Fruit fly (Drosophila melanogaster) whole organism, embryonic: ENCODE data around the gene CG43233.
A peak's percentile ranks its signal among the peaks of the same experiment; 100 is the strongest.

Experiments
- Bdp1 ChIP-seq: fragments of 200-800 bp; sonication (Bioruptor generic); optimal IDR thresholded peaks from 3 replicates; lab custom pipeline; 2016; ENCODE audit warnings: missing biosample characterization, missing genetic modification characterization
- CG10267 ChIP-seq: fragments of 200-800 bp; sonication (Bioruptor generic); optimal IDR thresholded peaks from 2 replicates; lab custom pipeline; 2018; ENCODE audit warnings: missing biosample characterization, mild to moderate bottlenecking, missing genetic modification characterization, moderate library complexity
- CG11696 ChIP-seq: fragments of 200-800 bp; sonication (Bioruptor generic); IDR thresholded peaks from 2 replicates; pipeline ENCODE4 v1.3.6; 2022; ENCODE audit warnings: missing biosample characterization, missing genetic modification characterization
- CG13894 ChIP-seq: fragments of 200-800 bp; sonication (Bioruptor generic); optimal IDR thresholded peaks from 3 replicates; lab custom pipeline; 2018; ENCODE audit warnings: missing biosample characterization, mild to moderate bottlenecking, missing genetic modification characterization, moderate library complexity
- CG14050 ChIP-seq: fragments of 200-800 bp; sonication (Bioruptor generic); IDR thresholded peaks from 3 replicates; pipeline ENCODE4 v1.3.6; 2022; ENCODE audit warnings: missing biosample characterization, missing genetic modification characterization
- CG1603 ChIP-seq: fragments of 200-800 bp; sonication (Bioruptor generic); optimal IDR thresholded peaks from 2 replicates; lab custom pipeline; 2019; ENCODE audit warnings: missing biosample characterization, mild to moderate bottlenecking, missing genetic modification characterization, moderate library complexity
- CG17186 ChIP-seq: fragments of 200-800 bp; sonication (Bioruptor generic); optimal IDR thresholded peaks from 3 replicates; lab custom pipeline; 2017; ENCODE audit warnings: missing biosample characterization, missing genetic modification reagents, missing genetic modification characterization
- CG2199 ChIP-seq: fragments of 200-800 bp; sonication (Bioruptor generic); IDR thresholded peaks from 3 replicates; pipeline ENCODE4 v1.3.6; 2022; ENCODE audit warnings: missing biosample characterization, missing genetic modification characterization
- CG33213 ChIP-seq: fragments of 200-800 bp; sonication (Bioruptor generic); optimal IDR thresholded peaks from 3 replicates; lab custom pipeline; 2016; ENCODE audit warnings: missing biosample characterization, missing genetic modification characterization
- CG3726 ChIP-seq: fragments of 200-800 bp; sonication (Bioruptor generic); IDR thresholded peaks from 3 replicates; pipeline ENCODE4, ENCODE4 v1.3.6; 2022; ENCODE audit warnings: missing biosample characterization, missing genetic modification characterization
- CG7928 ChIP-seq: fragments of 200-800 bp; sonication (Bioruptor generic); optimal IDR thresholded peaks from 2 replicates; lab custom pipeline; 2017; ENCODE audit warnings: missing biosample characterization, mild to moderate bottlenecking, missing genetic modification characterization
- CG8359 ChIP-seq: fragments of 200-800 bp; sonication (Bioruptor generic); optimal IDR thresholded peaks from 2 replicates; lab custom pipeline; 2017; ENCODE audit warnings: missing biosample characterization, mild to moderate bottlenecking, missing genetic modification characterization, borderline replicate concordance
- CG9797 ChIP-seq: fragments of 200-800 bp; sonication (Bioruptor generic); optimal IDR thresholded peaks from 3 replicates; lab custom pipeline; 2018; ENCODE audit warnings: missing biosample characterization, mild to moderate bottlenecking, missing genetic modification characterization
- Chrac-16 ChIP-seq: fragments of 200-800 bp; sonication (Bioruptor generic); optimal IDR thresholded peaks from 3 replicates; lab custom pipeline; 2016; ENCODE audit warnings: missing biosample characterization, missing genetic modification characterization
- Dad ChIP-seq: fragments of 200-800 bp; sonication (Bioruptor generic); optimal IDR thresholded peaks from 3 replicates; lab custom pipeline; 2016; ENCODE audit warnings: missing biosample characterization, missing genetic modification characterization
- Fer2 ChIP-seq: fragments of 200-800 bp; sonication (Bioruptor generic); optimal IDR thresholded peaks from 2 replicates; lab custom pipeline; 2018; ENCODE audit warnings: missing biosample characterization, mild to moderate bottlenecking, missing genetic modification characterization, moderate library complexity
- HLH54F ChIP-seq: fragments of 200-800 bp; sonication (Bioruptor generic); optimal IDR thresholded peaks from 3 replicates; lab custom pipeline; 2016; ENCODE audit warnings: missing biosample characterization, missing genetic modification characterization
- Hmr ChIP-seq: fragments of 200-800 bp; sonication (Bioruptor generic); optimal IDR thresholded peaks from 3 replicates; lab custom pipeline; 2017; ENCODE audit warnings: mild to moderate bottlenecking, missing biosample characterization, missing genetic modification reagents, missing genetic modification characterization
- Lpt ChIP-seq: fragments of >200 bp; optimal IDR thresholded peaks from 2 replicates; lab custom pipeline; 2018; ENCODE audit warnings: missing biosample characterization, missing genetic modification characterization
- Med ChIP-seq: fragments of 200-800 bp; sonication (Bioruptor generic); peaks from one replicate; lab custom pipeline; 2016; ENCODE audit warnings: missing biosample characterization, missing genetic modification characterization, mild to moderate bottlenecking, inconsistent platforms, moderate library complexity
- Meics ChIP-seq: fragments of 200-800 bp; sonication (Bioruptor generic); optimal IDR thresholded peaks from 2 replicates; lab custom pipeline; 2017; ENCODE audit warnings: missing biosample characterization, mild to moderate bottlenecking, missing genetic modification characterization
- NfI ChIP-seq: fragments of 200-800 bp; sonication (Bioruptor generic); optimal IDR thresholded peaks from 3 replicates; lab custom pipeline; 2018; ENCODE audit warnings: missing biosample characterization, mild to moderate bottlenecking, missing genetic modification characterization, moderate library complexity
- Optix ChIP-seq: fragments of 200-800 bp; sonication (Bioruptor generic); IDR thresholded peaks from 3 replicates; pipeline ENCODE4 v1.3.6; 2022; ENCODE audit warnings: missing biosample characterization, missing genetic modification characterization
- Pdp1 ChIP-seq, 2 experiments: fragments of 200-800 bp; sonication (Bioruptor generic); optimal IDR thresholded peaks; 3 replicates each; lab custom pipeline; 2016; ENCODE audit warnings: missing biosample characterization in 2 of 2, missing genetic modification characterization in 2 of 2, mild to moderate bottlenecking in 1 of 2, moderate library complexity in 1 of 2
- Rfx ChIP-seq: fragments of 200-800 bp; sonication (Bioruptor generic); IDR thresholded peaks from 2 replicates; pipeline ENCODE4 v1.3.6; 2022; ENCODE audit warnings: missing biosample characterization, missing genetic modification characterization
- Ssrp ChIP-seq: fragments of 200-800 bp; sonication (Bioruptor generic); optimal IDR thresholded peaks from 2 replicates; lab custom pipeline; 2018; ENCODE audit warnings: missing biosample characterization, mild to moderate bottlenecking, missing genetic modification characterization, moderate library complexity
- Xrp1 ChIP-seq: fragments of 200-800 bp; sonication (Bioruptor generic); IDR thresholded peaks from 2 replicates; pipeline ENCODE4 v1.3.6; 2022; ENCODE audit warnings: missing biosample characterization, missing genetic modification characterization
- ase ChIP-seq: fragments of 200-800 bp; sonication (Bioruptor generic); IDR thresholded peaks from 3 replicates; pipeline ENCODE4 v1.3.6; 2022; ENCODE audit warnings: missing biosample characterization, missing genetic modification characterization
- btn ChIP-seq: fragments of 200-800 bp; sonication (Bioruptor generic); optimal IDR thresholded peaks from 2 replicates; lab custom pipeline; 2016; ENCODE audit warnings: missing biosample characterization, missing genetic modification characterization
- cad ChIP-seq: fragments of >200 bp; optimal IDR thresholded peaks from 2 replicates; lab custom pipeline; 2017; ENCODE audit warnings: missing biosample characterization, missing genetic modification characterization
- chinmo ChIP-seq: fragments of 200-800 bp; sonication (Bioruptor generic); IDR thresholded peaks from 4 replicates; pipeline ENCODE4 v1.3.6; 2022; ENCODE audit warnings: missing biosample characterization, missing genetic modification characterization; ENCODE audit not compliant: partially characterized antibody
- chm ChIP-seq: fragments of 200-800 bp; sonication (Bioruptor generic); IDR thresholded peaks from 2 replicates; pipeline ENCODE4 v1.3.6; 2022; ENCODE audit warnings: missing biosample characterization, missing genetic modification characterization
- corto ChIP-seq: fragments of 200-800 bp; sonication (Bioruptor generic); optimal IDR thresholded peaks from 2 replicates; lab custom pipeline; 2016; ENCODE audit warnings: missing biosample characterization, mild to moderate bottlenecking, missing genetic modification characterization, moderate library complexity
- crol ChIP-seq: fragments of 200-800 bp; sonication (Bioruptor generic); IDR thresholded peaks from 2 replicates; pipeline ENCODE4 v1.3.6; 2022; ENCODE audit warnings: missing biosample characterization, missing genetic modification characterization
- ems ChIP-seq: fragments of 200-800 bp; sonication (Bioruptor generic); optimal IDR thresholded peaks from 3 replicates; lab custom pipeline; 2016; ENCODE audit warnings: missing biosample characterization, missing genetic modification characterization
- gcm ChIP-seq: fragments of 200-800 bp; sonication (Bioruptor generic); optimal IDR thresholded peaks from 2 replicates; lab custom pipeline; 2019; ENCODE audit warnings: missing biosample characterization, mild to moderate bottlenecking, missing genetic modification characterization, moderate library complexity
- grn ChIP-seq: fragments of 200-800 bp; sonication (Bioruptor generic); optimal IDR thresholded peaks from 3 replicates; lab custom pipeline; 2017; ENCODE audit warnings: missing biosample characterization, missing genetic modification characterization
- jumu ChIP-seq: fragments of 200-800 bp; sonication (Bioruptor generic); optimal IDR thresholded peaks from 3 replicates; lab custom pipeline; 2016; ENCODE audit warnings: missing biosample characterization, missing genetic modification characterization
- kni ChIP-seq: fragments of 200-800 bp; sonication (Bioruptor generic); optimal IDR thresholded peaks from 3 replicates; lab custom pipeline; 2017; ENCODE audit warnings: mild to moderate bottlenecking, missing biosample characterization, missing genetic modification reagents, missing genetic modification characterization
- lmd ChIP-seq: fragments of 200-800 bp; sonication (Bioruptor generic); IDR thresholded peaks from 2 replicates; pipeline ENCODE4 v1.3.6; 2022; ENCODE audit warnings: missing biosample characterization, missing genetic modification characterization
- lov ChIP-seq, 2 experiments: fragments of 200-800 bp in 1 of 2; fragments of >200 bp in 1 of 2; sonication (Bioruptor generic) in 1 of 2; IDR thresholded peaks in 1 of 2; optimal IDR thresholded peaks in 1 of 2; 2 replicates in 1 of 2; 3 replicates in 1 of 2; pipeline versions ENCODE4 v1.3.6 to Lab custom; 2017 to 2022; ENCODE audit warnings: missing biosample characterization in 1 of 2, missing genetic modification characterization in 1 of 2
- nom ChIP-seq: fragments of 200-800 bp; sonication (Bioruptor generic); optimal IDR thresholded peaks from 2 replicates; lab custom pipeline; 2017; ENCODE audit warnings: missing biosample characterization, missing genetic modification characterization, mild to moderate bottlenecking, moderate library complexity, missing genetic modification reagents
- peb ChIP-seq: fragments of 200-800 bp; sonication (Bioruptor generic); IDR thresholded peaks from 2 replicates; pipeline ENCODE4 v1.3.6; 2022; ENCODE audit warnings: missing biosample characterization, missing genetic modification characterization
- row ChIP-seq: fragments of 200-800 bp; sonication (Bioruptor generic); IDR thresholded peaks from 3 replicates; pipeline ENCODE4 v1.3.6; 2022; ENCODE audit warnings: missing biosample characterization, missing genetic modification characterization
- run ChIP-seq: fragments of 200-800 bp; sonication (Bioruptor generic); optimal IDR thresholded peaks from 3 replicates; lab custom pipeline; 2018; ENCODE audit warnings: missing biosample characterization, mild to moderate bottlenecking, missing genetic modification characterization
- sens ChIP-seq: fragments of 200-800 bp; sonication (Bioruptor generic); peaks from one replicate; lab custom pipeline; 2016; ENCODE audit warnings: missing biosample characterization, missing genetic modification characterization
- sens-2 ChIP-seq: fragments of 200-800 bp; sonication (Bioruptor generic); IDR thresholded peaks from 2 replicates; pipeline ENCODE4 v1.3.6; 2022; ENCODE audit warnings: missing biosample characterization, missing genetic modification characterization
- sob ChIP-seq: fragments of 200-800 bp; sonication (Bioruptor generic); IDR thresholded peaks from 2 replicates; pipeline ENCODE4 v1.3.6; 2022; ENCODE audit warnings: missing biosample characterization, missing genetic modification characterization
- ssp ChIP-seq: fragments of 200-800 bp; sonication (Bioruptor generic); IDR thresholded peaks from 2 replicates; pipeline ENCODE4 v1.3.6; 2022; ENCODE audit warnings: missing biosample characterization, missing genetic modification characterization
- unpg ChIP-seq: fragments of 200-800 bp; sonication (Bioruptor generic); optimal IDR thresholded peaks from 3 replicates; lab custom pipeline; 2018; ENCODE audit warnings: missing biosample characterization, mild to moderate bottlenecking, missing genetic modification characterization, moderate library complexity
- z ChIP-seq: fragments of 200-800 bp; sonication (Bioruptor generic); IDR thresholded peaks from 3 replicates; pipeline ENCODE4 v1.3.6; 2022; ENCODE audit warnings: missing biosample characterization, missing genetic modification characterization
- zen ChIP-seq: fragments of 200-800 bp; sonication (Bioruptor generic); optimal IDR thresholded peaks from 3 replicates; lab custom pipeline; 2018; ENCODE audit warnings: missing biosample characterization, mild to moderate bottlenecking, missing genetic modification characterization, moderate library complexity

Gene CG43233

DNA sequence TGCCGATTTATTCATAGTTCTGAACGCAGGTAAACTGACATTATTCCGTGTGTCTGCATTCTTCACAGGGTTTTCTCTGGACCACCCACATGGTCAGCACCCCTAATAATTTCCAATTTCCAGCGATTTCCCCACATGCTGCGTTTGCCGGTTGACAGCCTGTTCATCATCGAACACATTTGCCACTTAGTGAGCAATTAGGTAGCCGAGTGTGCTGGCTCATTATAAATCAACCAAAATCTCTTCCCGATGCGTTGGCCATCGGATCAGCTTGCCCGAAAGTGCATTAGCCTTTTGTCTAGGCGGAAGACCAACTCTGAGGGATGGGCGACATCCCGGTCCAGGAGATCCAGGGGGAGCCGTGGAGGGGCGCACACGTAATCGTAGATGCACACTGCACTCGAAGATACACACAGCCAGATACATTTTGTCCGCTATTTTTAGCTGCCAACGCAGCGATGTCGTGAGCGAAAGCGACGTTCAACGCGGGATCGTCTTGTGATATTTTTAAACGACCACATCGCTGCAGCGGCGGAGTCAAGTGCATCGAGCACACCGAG is 3.6 kb upstream of the CG43233 start (continued):
- TF ChIP-seq CG3726: no peak
- TF ChIP-seq Fer2 (tag; lab: Kevin White, UChicago): no peak
- peak; percentile 54; the same call in 1 of the 2 replicates for TF ChIP-seq chm (GFP tag; lab: Robert Waterston, UW)
- no peak for TF ChIP-seq CG14050 (GFP tag; lab: Robert Waterston, UW)
- TF ChIP-seq ssp: no peak
- TF ChIP-seq lov (optimal IDR thresholded peaks at IDR 0.05; lab: Kevin White, UChicago): no peak
- TF ChIP-seq lov (GFP tag; IDR thresholded peaks at IDR 0.05; lab: Robert Waterston, UW): 0 out of 3 replicates have a peak, but pooled peaks have one; percentile 46
- no peak for TF ChIP-seq Chrac-16 (GFP tag; lab: Kevin White, UChicago)
- TF ChIP-seq ase (GFP tag; lab: Robert Waterston, UW): no peak
- peak; percentile 32 for TF ChIP-seq sens (GFP tag; lab: Kevin White, UChicago)
- no peak for TF ChIP-seq run (tag; lab: Kevin White, UChicago)
- TF ChIP-seq gcm: no peak
- TF ChIP-seq nom (GFP tag; lab: Kevin White, UChicago): no peak
- no peak for TF ChIP-seq peb
- peak; percentile 45 for TF ChIP-seq kni (GFP tag; lab: Kevin White, UChicago)
- TF ChIP-seq Ssrp: no peak
- peak; percentile 56 for TF ChIP-seq lmd (GFP tag; lab: Robert Waterston, UW)
- no peak for TF ChIP-seq CG13894 (tag; lab: Kevin White, UChicago)
- no peak for TF ChIP-seq Rfx (GFP tag; lab: Robert Waterston, UW)
- TF ChIP-seq CG2199 (GFP tag; lab: Robert Waterston, UW): 0 out of 3 replicates have a peak, but pooled peaks have one; percentile 44
- TF ChIP-seq z (GFP tag; lab: Robert Waterston, UW): no peak
- no peak for TF ChIP-seq row
- no peak for TF ChIP-seq btn
- TF ChIP-seq Bdp1 (GFP tag; lab: Kevin White, UChicago): no peak
- TF ChIP-seq zen (tag; lab: Kevin White, UChicago): peak; percentile 31
- TF ChIP-seq chinmo: 0 out of 4 replicates have a peak, but pooled peaks have one; percentile 15
- peak; percentile 17; the same call in 1 of the 2 replicates for TF ChIP-seq Xrp1 (GFP tag; lab: Robert Waterston, UW)
- no peak for TF ChIP-seq NfI
- TF ChIP-seq crol (GFP tag; lab: Robert Waterston, UW): peak; percentile 46; the same call in 1 of the 2 replicates
- no peak for TF ChIP-seq corto (GFP tag; lab: Kevin White, UChicago)
- peak in 1 of 2 experiments; percentile 69 for TF ChIP-seq Pdp1 (GFP tag; optimal IDR thresholded peaks at IDR 0.05; lab: Kevin White, UChicago)
- no peak for TF ChIP-seq Dad

- TF ChIP-seq sob (GFP tag; lab: Robert Waterston, UW) (peak; percentile 67; the same call in 1 of the 2 replicates), CG9797 (GFP tag; lab: Kevin White, UChicago) (no peak), Med (GFP tag; lab: Kevin White, UChicago) (peak; percentile 79), CG11696 (no peak), CG7928 (no peak), jumu (GFP tag; lab: Kevin White, UChicago) (no peak), ems (GFP tag; lab: Kevin White, UChicago) (no peak), CG8359 (GFP tag; lab: Kevin White, UChicago) (no peak), CG17186 (GFP tag; lab: Kevin White, UChicago) (no peak), CG10267 (peak; percentile 26), grn (no peak), Meics (GFP tag; lab: Kevin White, UChicago) (peak; percentile 44), Hmr (GFP tag; lab: Kevin White, UChicago) (peak; percentile 31), unpg (GFP tag; lab: Kevin White, UChicago) (peak; percentile 40), HLH54F (GFP tag; lab: Kevin White, UChicago) (no peak), cad (GFP tag; lab: Kevin White, UChicago) (no peak), CG1603 (peak; percentile 46), Lpt (GFP tag; lab: Kevin White, UChicago) (peak; percentile 47), sens-2 (peak; percentile 25; the same call in 1 of the 2 replicates), Optix (GFP tag; lab: Robert Waterston, UW) (no peak), CG33213 (GFP tag; lab: Kevin White, UChicago) (no peak)
Measured at dm6 chr2L:20464385-20464784, 8.8 kb downstream of the CG43233 start.
